Fruit fly (Drosophila melanogaster) whole organism, adult: Measurements from ENCODE around the gene CG11560.

Experiments
- CG11617 ChIP-seq: fragments of 200-800 bp; sonication (Bioruptor generic); optimal IDR thresholded peaks from 2 replicates; lab custom pipeline; 2017; ENCODE audit warnings: mild to moderate bottlenecking, missing biosample characterization, missing genetic modification reagents, missing genetic modification characterization
- CG12768 ChIP-seq: fragments of 200-800 bp; sonication (Bioruptor generic); optimal IDR thresholded peaks from 2 replicates; lab custom pipeline; 2017; ENCODE audit warnings: missing biosample characterization, missing genetic modification characterization, mild to moderate bottlenecking, moderate library complexity, missing genetic modification reagents
- CG1620 ChIP-seq: fragments of 200-800 bp; sonication (Bioruptor generic); optimal IDR thresholded peaks from 2 replicates; lab custom pipeline; 2016; ENCODE audit warnings: missing biosample characterization, missing genetic modification characterization
- CG33017 ChIP-seq: fragments of 200-800 bp; sonication (Bioruptor generic); optimal IDR thresholded peaks from 2 replicates; lab custom pipeline; 2018; ENCODE audit warnings: missing biosample characterization, mild to moderate bottlenecking, missing genetic modification characterization, moderate library complexity
- CG7101 ChIP-seq: fragments of 200-800 bp; sonication (Bioruptor generic); optimal IDR thresholded peaks from 2 replicates; lab custom pipeline; 2018; ENCODE audit warnings: missing biosample characterization, mild to moderate bottlenecking, missing genetic modification characterization, moderate library complexity
- Crg-1 ChIP-seq: fragments of 200-800 bp; sonication (Bioruptor generic); optimal IDR thresholded peaks from 2 replicates; lab custom pipeline; 2016; ENCODE audit warnings: missing biosample characterization, missing genetic modification characterization
- bab1 ChIP-seq: fragments of 200-800 bp; sonication (Bioruptor generic); optimal IDR thresholded peaks from 3 replicates; lab custom pipeline; 2019; ENCODE audit warnings: missing biosample characterization, mild to moderate bottlenecking, missing genetic modification characterization, moderate library complexity
- cnc ChIP-seq, 2 experiments: fragments of >200 bp; optimal IDR thresholded peaks; 2 replicates each; lab custom pipeline; 2017
- kay ChIP-seq: fragments of 200-800 bp; sonication (Bioruptor generic); peaks from one replicate; lab custom pipeline; 2016; ENCODE audit warnings: missing biosample characterization, missing genetic modification characterization, borderline replicate concordance
- tj ChIP-seq: fragments of 200-800 bp; sonication (Bioruptor generic); optimal IDR thresholded peaks from 3 replicates; lab custom pipeline; 2017; ENCODE audit warnings: missing biosample characterization, mild to moderate bottlenecking, missing genetic modification characterization, moderate library complexity
- toe ChIP-seq: fragments of 200-800 bp; sonication (Bioruptor generic); optimal IDR thresholded peaks from 2 replicates; lab custom pipeline; 2016; ENCODE audit warnings: missing biosample characterization, missing genetic modification characterization

DNA sequence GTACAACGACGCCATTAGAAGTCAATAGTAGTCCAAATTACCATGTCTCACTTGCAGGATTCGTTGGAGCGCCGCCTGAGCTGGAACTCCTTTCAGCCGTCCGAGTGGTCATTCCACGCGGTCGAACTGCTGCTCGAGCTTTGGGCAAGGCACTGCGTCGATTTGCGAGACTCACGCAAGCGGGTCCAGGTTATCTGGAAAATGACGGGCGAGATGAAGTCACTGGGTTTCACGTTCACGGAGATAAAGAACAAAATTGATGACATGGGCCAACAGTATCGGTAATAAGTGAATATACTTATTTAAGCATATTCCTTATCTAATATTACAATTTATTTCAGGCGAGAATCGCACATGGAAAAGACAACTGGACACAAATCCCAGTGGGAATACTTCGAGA, 1.2 kb upstream of the CG11560 start:
- no peak for TF ChIP-seq cnc (optimal IDR thresholded peaks at IDR 0.05; lab: Kevin White, UChicago)
- no peak for TF ChIP-seq CG11617 (GFP tag; lab: Kevin White, UChicago)
- no peak for TF ChIP-seq CG33017 (tag; lab: Kevin White, UChicago)
- no peak for TF ChIP-seq CG12768 (GFP tag; lab: Kevin White, UChicago)
- no peak for TF ChIP-seq kay (GFP tag; lab: Kevin White, UChicago)
- no peak for TF ChIP-seq tj (GFP tag; lab: Kevin White, UChicago)
- TF ChIP-seq CG1620, result no peak
- no peak for TF ChIP-seq toe (GFP tag; lab: Kevin White, UChicago)
- TF ChIP-seq CG7101 (tag; lab: Kevin White, UChicago), result no peak
- TF ChIP-seq Crg-1, result no peak
- TF ChIP-seq bab1 (GFP tag; lab: Kevin White, UChicago), result no peak
